Worm (Caenorhabditis elegans) whole organism, dauer: ENCODE results near the gene Y39D8A.1.

Source experiments
- unc-62 ChIP-seq: sonication (generic microtip); optimal IDR thresholded peaks from 2 replicates; lab custom pipeline; 2017; ENCODE audit warnings: missing biosample characterization, missing genetic modification reagents, missing genetic modification characterization

Y39D8A.1 gene

ce11 chrV:450757-451501 is 32.4 kb downstream of the Y39D8A.1 start, which contains the start of gene nhr-123:
nhr-123 (plus strand) TSS chrV:451451.
- no peak for TF ChIP-seq unc-62

ce11 chrV:453569-453968 is 35.0 kb downstream of the Y39D8A.1 start, which contains the start of gene nhr-98:
nhr-98 (plus strand) TSS chrV:453869.
- TF ChIP-seq unc-62: no peak

ce11 chrV:457839-458238 is 39.3 kb downstream of the Y39D8A.1 start:
- TF ChIP-seq unc-62: no peak

- TF ChIP-seq unc-62: no peak
Observed at ce11 chrV:459464-459863, 40.9 kb downstream of the Y39D8A.1 start, which contains the start of gene nhr-203. nhr-203 (plus strand) TSS chrV:459795.

- no peak for TF ChIP-seq unc-62
Observed at ce11 chrV:462263-462662, 43.7 kb downstream of the Y39D8A.1 start, which contains the start of gene nhr-202. nhr-202 (plus strand) TSS chrV:462588.

- no peak for TF ChIP-seq unc-62
Observed at ce11 chrV:464800-465199, 46.3 kb downstream of the Y39D8A.1 start, which contains the start of gene nhr-201. nhr-201 (plus strand) TSS chrV:464828.

ce11 chrV:465355-465754 is 46.8 kb downstream of the Y39D8A.1 start:
- no peak for TF ChIP-seq unc-62

- TF ChIP-seq unc-62: no peak
Observed at ce11 chrV:467507-467906, 49.0 kb downstream of the Y39D8A.1 start.

- TF ChIP-seq unc-62: no peak
Observed at ce11 chrV:468460-468859, 49.9 kb downstream of the Y39D8A.1 start, which contains the start of gene srbc-57. srbc-57 (minus strand) TSS chrV:468560.
